Fruit fly (Drosophila melanogaster) whole organism, prepupa: ENCODE results near the gene CG33995.

Experiments used
- Blimp-1 ChIP-seq: fragments of 200-800 bp; sonication (Bioruptor generic); optimal IDR thresholded peaks from 3 replicates; lab custom pipeline; 2017; ENCODE audit warnings: missing biosample characterization, missing genetic modification characterization, mild to moderate bottlenecking, moderate library complexity, missing genetic modification reagents
- Hr38 ChIP-seq: sonication (Bioruptor generic); optimal IDR thresholded peaks from 2 replicates; lab custom pipeline; 2016; ENCODE audit warnings: missing biosample characterization, missing genetic modification characterization
- Sox14 ChIP-seq: fragments of 200-800 bp; sonication (Bioruptor generic); optimal IDR thresholded peaks from 3 replicates; lab custom pipeline; 2016; ENCODE audit warnings: missing biosample characterization, missing genetic modification characterization

DNA sequence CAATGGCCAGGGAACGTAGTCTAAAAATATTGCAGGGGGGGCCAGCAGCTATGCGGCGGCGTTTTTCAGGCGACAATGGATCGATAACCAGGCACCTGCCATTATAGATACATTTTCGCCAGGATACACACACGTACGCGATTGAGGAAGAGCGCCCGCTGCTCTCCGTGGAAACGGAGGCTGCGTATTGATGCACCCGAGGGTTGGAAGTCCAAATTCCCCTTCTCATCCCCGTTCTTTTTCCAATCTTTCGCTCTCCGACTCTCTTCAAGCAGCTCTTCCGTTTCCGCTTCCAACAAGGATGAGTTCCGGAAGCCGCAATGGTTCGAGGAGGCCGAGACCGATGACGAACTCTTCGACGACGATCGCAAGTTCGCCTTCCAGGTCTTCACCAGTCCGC, 53.7 kb downstream of the CG33995 start:
- no peak for TF ChIP-seq Hr38 (GFP tag; lab: Kevin White, UChicago)
- no peak for TF ChIP-seq Blimp-1 (GFP tag; lab: Kevin White, UChicago)
- TF ChIP-seq Sox14 (GFP tag; lab: Kevin White, UChicago) = no peak
